Fruit fly (Drosophila melanogaster) whole organism, prepupa: ENCODE results near the gene CG15570.
A peak's percentile ranks its signal among the peaks of the same experiment; 100 is the strongest.

Experiments used
- Blimp-1 ChIP-seq: fragments of 200-800 bp; sonication (Bioruptor generic); optimal IDR thresholded peaks from 3 replicates; lab custom pipeline; 2017; ENCODE audit warnings: missing biosample characterization, missing genetic modification characterization, mild to moderate bottlenecking, moderate library complexity, missing genetic modification reagents
- CG10631 ChIP-seq: fragments of 200-800 bp; sonication (Bioruptor generic); optimal IDR thresholded peaks from 2 replicates; lab custom pipeline; 2016; ENCODE audit warnings: missing biosample characterization, missing genetic modification characterization
- CG11294 ChIP-seq: fragments of 200-800 bp; sonication (Bioruptor generic); IDR thresholded peaks from 2 replicates; pipeline ENCODE4 v1.3.6; 2022; ENCODE audit warnings: missing biosample characterization, missing genetic modification characterization
- CG11762 ChIP-seq: fragments of 200-800 bp; sonication (Bioruptor generic); optimal IDR thresholded peaks from 3 replicates; lab custom pipeline; 2016; ENCODE audit warnings: missing biosample characterization, missing genetic modification characterization; ENCODE audit not compliant: insufficient read depth
- CG11902 ChIP-seq: fragments of 200-800 bp; sonication (Bioruptor generic); optimal IDR thresholded peaks from 3 replicates; lab custom pipeline; 2016; ENCODE audit warnings: missing biosample characterization, missing genetic modification characterization
- CG15336 ChIP-seq: fragments of 200-800 bp; sonication (Bioruptor generic); IDR thresholded peaks from 2 replicates; pipeline ENCODE4 v1.3.6; 2022; ENCODE audit warnings: missing biosample characterization, missing genetic modification characterization
- CG1621 ChIP-seq: fragments of 200-800 bp; sonication (Bioruptor generic); optimal IDR thresholded peaks from 3 replicates; lab custom pipeline; 2018; ENCODE audit warnings: missing biosample characterization, mild to moderate bottlenecking, missing genetic modification characterization
- CG16779 ChIP-seq: fragments of 200-800 bp; sonication (Bioruptor generic); optimal IDR thresholded peaks from 3 replicates; lab custom pipeline; 2017; ENCODE audit warnings: missing biosample characterization, mild to moderate bottlenecking, missing genetic modification characterization
- CG3032 ChIP-seq: fragments of 200-800 bp; optimal IDR thresholded peaks from 2 replicates; lab custom pipeline; 2019; ENCODE audit warnings: missing biosample characterization, mild to moderate bottlenecking, missing genetic modification characterization, moderate library complexity
- CG31627 ChIP-seq: fragments of 200-800 bp; sonication (Bioruptor generic); optimal IDR thresholded peaks from 3 replicates; lab custom pipeline; 2016; ENCODE audit warnings: missing biosample characterization, missing genetic modification characterization
- CG32006 ChIP-seq: fragments of 200-800 bp; sonication (Bioruptor generic); optimal IDR thresholded peaks from 3 replicates; lab custom pipeline; 2017; ENCODE audit warnings: missing biosample characterization, mild to moderate bottlenecking, missing genetic modification characterization
- CG34406 ChIP-seq: fragments of 200-800 bp; sonication (Bioruptor generic); optimal IDR thresholded peaks from 3 replicates; lab custom pipeline; 2016; ENCODE audit warnings: missing biosample characterization, missing genetic modification characterization
- CG3919 ChIP-seq: fragments of 200-800 bp; sonication (Bioruptor generic); optimal IDR thresholded peaks from 3 replicates; lab custom pipeline; 2016; ENCODE audit warnings: missing biosample characterization, missing genetic modification characterization
- CG4318 ChIP-seq: fragments of 200-800 bp; sonication (Bioruptor generic); optimal IDR thresholded peaks from 3 replicates; lab custom pipeline; 2017; ENCODE audit warnings: missing biosample characterization, mild to moderate bottlenecking, missing genetic modification characterization
- CG6276 ChIP-seq: fragments of 200-800 bp; sonication (Bioruptor generic); optimal IDR thresholded peaks from 2 replicates; lab custom pipeline; 2017; ENCODE audit warnings: missing biosample characterization, mild to moderate bottlenecking, missing genetic modification characterization
- CG6792 ChIP-seq: fragments of 200-800 bp; sonication (Bioruptor generic); optimal IDR thresholded peaks from 3 replicates; lab custom pipeline; 2016; ENCODE audit warnings: missing biosample characterization, missing genetic modification characterization
- CG6808 ChIP-seq: fragments of 200-800 bp; sonication (Bioruptor generic); optimal IDR thresholded peaks from 3 replicates; lab custom pipeline; 2017; ENCODE audit warnings: missing biosample characterization, missing genetic modification characterization, mild to moderate bottlenecking, moderate library complexity, missing genetic modification reagents
- CG6854 ChIP-seq: fragments of 200-800 bp; sonication (Bioruptor generic); optimal IDR thresholded peaks from 2 replicates; lab custom pipeline; 2017; ENCODE audit warnings: missing biosample characterization, mild to moderate bottlenecking, missing genetic modification characterization
- CG7368 ChIP-seq: fragments of 200-800 bp; sonication (Bioruptor generic); optimal IDR thresholded peaks from 3 replicates; lab custom pipeline; 2016; ENCODE audit warnings: missing biosample characterization, missing genetic modification characterization
- CG8119 ChIP-seq: fragments of 200-800 bp; sonication (Bioruptor generic); IDR thresholded peaks from 3 replicates; pipeline ENCODE4 v1.3.6; 2022; ENCODE audit warnings: missing biosample characterization, missing genetic modification characterization
- CG8319 ChIP-seq: fragments of 200-800 bp; sonication (Bioruptor generic); optimal IDR thresholded peaks from 3 replicates; lab custom pipeline; 2016; ENCODE audit warnings: missing biosample characterization, missing genetic modification characterization
- CG8632 ChIP-seq: fragments of 200-800 bp; sonication (Bioruptor generic); optimal IDR thresholded peaks from 3 replicates; lab custom pipeline; 2016; ENCODE audit warnings: missing biosample characterization, missing genetic modification characterization
- CG9139 ChIP-seq: fragments of 200-800 bp; sonication (Bioruptor generic); optimal IDR thresholded peaks from 3 replicates; lab custom pipeline; 2017; ENCODE audit warnings: missing biosample characterization, mild to moderate bottlenecking, missing genetic modification characterization
- Eip75B ChIP-seq: fragments of 200-800 bp; sonication (Bioruptor generic); optimal IDR thresholded peaks from 3 replicates; lab custom pipeline; 2016; ENCODE audit warnings: missing biosample characterization, missing genetic modification characterization
- Eip78C ChIP-seq: fragments of 200-800 bp; sonication (Bioruptor generic); peaks from one replicate; lab custom pipeline; 2016; ENCODE audit warnings: missing biosample characterization, missing genetic modification characterization
- Eip93F ChIP-seq: fragments of 200-800 bp; sonication (Bioruptor generic); optimal IDR thresholded peaks from 2 replicates; lab custom pipeline; 2016; ENCODE audit warnings: missing biosample characterization, mild to moderate bottlenecking, missing genetic modification characterization
- Ets96B ChIP-seq: fragments of 200-800 bp; optimal IDR thresholded peaks from 2 replicates; lab custom pipeline; 2019; ENCODE audit warnings: missing biosample characterization, mild to moderate bottlenecking, missing genetic modification characterization, moderate library complexity
- Gug ChIP-seq: fragments of 200-800 bp; sonication (Bioruptor generic); IDR thresholded peaks from 2 replicates; pipeline ENCODE4 v1.3.6; 2022; ENCODE audit warnings: missing biosample characterization, missing genetic modification characterization
- Hr38 ChIP-seq: sonication (Bioruptor generic); optimal IDR thresholded peaks from 2 replicates; lab custom pipeline; 2016; ENCODE audit warnings: missing biosample characterization, missing genetic modification characterization
- Hr39 ChIP-seq: fragments of 200-800 bp; sonication (Bioruptor generic); optimal IDR thresholded peaks from 2 replicates; lab custom pipeline; 2016; ENCODE audit warnings: missing biosample characterization, missing genetic modification characterization
- Hr4 ChIP-seq: fragments of 200-800 bp; sonication (Bioruptor generic); optimal IDR thresholded peaks from 3 replicates; lab custom pipeline; 2016; ENCODE audit warnings: missing biosample characterization, missing genetic modification characterization
- Lpt ChIP-seq: fragments of 200-800 bp; sonication (Bioruptor generic); optimal IDR thresholded peaks from 3 replicates; lab custom pipeline; 2016; ENCODE audit warnings: missing biosample characterization, missing genetic modification characterization
- Met ChIP-seq: fragments of 200-800 bp; sonication (Bioruptor generic); optimal IDR thresholded peaks from 3 replicates; lab custom pipeline; 2016; ENCODE audit warnings: missing biosample characterization, missing genetic modification characterization
- OdsH ChIP-seq: fragments of 200-800 bp; sonication (Bioruptor generic); optimal IDR thresholded peaks from 3 replicates; lab custom pipeline; 2016; ENCODE audit warnings: missing biosample characterization, missing genetic modification characterization
- Smox ChIP-seq: fragments of 200-800 bp; sonication (Bioruptor generic); optimal IDR thresholded peaks from 3 replicates; lab custom pipeline; 2016; ENCODE audit warnings: missing biosample characterization, missing genetic modification characterization
- Sox102F ChIP-seq: fragments of 200-800 bp; sonication (Bioruptor generic); optimal IDR thresholded peaks from 2 replicates; lab custom pipeline; 2016; ENCODE audit warnings: missing biosample characterization, mild to moderate bottlenecking, missing genetic modification characterization
- Sox14 ChIP-seq: fragments of 200-800 bp; sonication (Bioruptor generic); optimal IDR thresholded peaks from 3 replicates; lab custom pipeline; 2016; ENCODE audit warnings: missing biosample characterization, missing genetic modification characterization
- achi ChIP-seq: fragments of 200-800 bp; sonication (Bioruptor generic); optimal IDR thresholded peaks from 3 replicates; lab custom pipeline; 2016; ENCODE audit warnings: missing biosample characterization, missing genetic modification characterization
- acj6 ChIP-seq: fragments of 200-800 bp; sonication (Bioruptor generic); optimal IDR thresholded peaks from 3 replicates; lab custom pipeline; 2016; ENCODE audit warnings: missing biosample characterization, missing genetic modification characterization
- cyc ChIP-seq: fragments of 200-800 bp; sonication (Bioruptor generic); optimal IDR thresholded peaks from 3 replicates; lab custom pipeline; 2016; ENCODE audit warnings: missing biosample characterization, missing genetic modification characterization
- dac ChIP-seq: fragments of 200-800 bp; sonication (Bioruptor generic); optimal IDR thresholded peaks from 2 replicates; lab custom pipeline; 2017; ENCODE audit warnings: missing biosample characterization, mild to moderate bottlenecking, missing genetic modification characterization
- eg ChIP-seq: fragments of 200-800 bp; sonication (Bioruptor generic); IDR thresholded peaks from 3 replicates; pipeline ENCODE4 v1.3.6; 2022; ENCODE audit warnings: missing biosample characterization, missing genetic modification characterization
- fd59A ChIP-seq: fragments of 200-800 bp; sonication (Bioruptor generic); optimal IDR thresholded peaks from 2 replicates; lab custom pipeline; 2017; ENCODE audit warnings: missing biosample characterization, mild to moderate bottlenecking, missing genetic modification characterization, missing genetic modification reagents
- fd85E ChIP-seq: fragments of 200-800 bp; sonication (Bioruptor generic); optimal IDR thresholded peaks from 3 replicates; lab custom pipeline; 2016; ENCODE audit warnings: missing biosample characterization, missing genetic modification characterization
- fkh ChIP-seq: fragments of 200-800 bp; sonication (Bioruptor generic); optimal IDR thresholded peaks from 3 replicates; lab custom pipeline; 2017; ENCODE audit warnings: missing biosample characterization, mild to moderate bottlenecking, missing genetic modification characterization, moderate library complexity
- net ChIP-seq: fragments of 200-800 bp; sonication (Bioruptor generic); optimal IDR thresholded peaks from 3 replicates; lab custom pipeline; 2016; ENCODE audit warnings: missing biosample characterization, missing genetic modification characterization
- pdm3 ChIP-seq: fragments of 200-800 bp; sonication (Bioruptor generic); optimal IDR thresholded peaks from 3 replicates; lab custom pipeline; 2016; ENCODE audit warnings: missing biosample characterization, missing genetic modification characterization
- salr ChIP-seq, 2 experiments: fragments of 200-800 bp; sonication (Bioruptor generic); optimal IDR thresholded peaks; 3 replicates each; lab custom pipeline; 2016 to 2018; ENCODE audit warnings: missing biosample characterization in 2 of 2, missing genetic modification characterization in 2 of 2, mild to moderate bottlenecking in 1 of 2
- spab ChIP-seq: fragments of 200-800 bp; sonication (Bioruptor generic); optimal IDR thresholded peaks from 2 replicates; lab custom pipeline; 2017; ENCODE audit warnings: missing biosample characterization, mild to moderate bottlenecking, missing genetic modification characterization, missing genetic modification reagents
- ss ChIP-seq, 2 experiments: fragments of 200-800 bp; sonication (Bioruptor generic); optimal IDR thresholded peaks; 2 replicates in 1 of 2; 3 replicates in 1 of 2; lab custom pipeline; 2017 to 2018; ENCODE audit warnings: mild to moderate bottlenecking in 2 of 2, missing biosample characterization in 2 of 2, missing genetic modification characterization in 2 of 2, moderate library complexity in 1 of 2
- svp ChIP-seq: fragments of 200-800 bp; sonication (Bioruptor generic); peaks from one replicate; lab custom pipeline; 2016; ENCODE audit warnings: missing biosample characterization, missing genetic modification characterization
- topi ChIP-seq: fragments of 200-800 bp; sonication (Bioruptor generic); optimal IDR thresholded peaks from 3 replicates; lab custom pipeline; 2016; ENCODE audit warnings: missing biosample characterization, missing genetic modification characterization
- vri ChIP-seq: fragments of 200-800 bp; sonication (Bioruptor generic); optimal IDR thresholded peaks from 3 replicates; lab custom pipeline; 2016; ENCODE audit warnings: missing biosample characterization, mild to moderate bottlenecking, missing genetic modification characterization

Gene CG15570

DNA sequence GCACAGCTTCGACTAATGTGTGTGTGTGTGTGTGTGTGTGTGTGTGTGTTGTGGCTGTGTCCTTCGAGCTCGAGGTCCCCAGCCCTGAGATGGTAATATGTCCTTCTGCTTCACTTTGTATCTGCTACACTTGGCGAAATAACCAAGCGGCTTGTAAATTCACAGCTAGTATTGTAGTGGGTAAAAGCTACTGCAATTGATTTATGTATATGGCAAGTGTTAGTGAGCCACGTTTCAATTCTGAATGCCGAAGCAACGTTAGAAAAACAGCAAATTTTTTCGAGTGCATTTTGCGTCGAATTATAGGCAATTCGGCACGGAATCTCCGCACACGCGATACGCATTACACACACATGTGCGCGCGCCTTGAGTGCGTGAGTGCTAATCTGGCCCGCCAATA, 44.7 kb downstream of the CG15570 start:
- TF ChIP-seq CG6808: peak; percentile 34
- TF ChIP-seq CG4318 (GFP tag; lab: Kevin White, UChicago): peak; percentile 46
- peak; percentile 36 for TF ChIP-seq Smox
- peak; percentile 31 to 76 for TF ChIP-seq ss (GFP tag; optimal IDR thresholded peaks at IDR 0.05; lab: Kevin White, UChicago)
- no peak for TF ChIP-seq CG6276 (GFP tag; lab: Kevin White, UChicago)
- no peak for TF ChIP-seq CG8119 (GFP tag; lab: Robert Waterston, UW)
- peak; percentile 17 for TF ChIP-seq net (GFP tag; lab: Kevin White, UChicago)
- peak; percentile 36 for TF ChIP-seq topi (GFP tag; lab: Kevin White, UChicago)
- no peak for TF ChIP-seq Blimp-1
- no peak for TF ChIP-seq CG8632
- peak; percentile 45 for TF ChIP-seq Hr4
- TF ChIP-seq Ets96B: peak; percentile 42
- TF ChIP-seq CG16779 (tag; lab: Kevin White, UChicago): no peak
- peak; percentile 34 for TF ChIP-seq OdsH (GFP tag; lab: Kevin White, UChicago)
- TF ChIP-seq Gug (GFP tag; lab: Robert Waterston, UW): 0 out of 2 replicates have a peak, but pooled peaks have one; percentile 24
- TF ChIP-seq pdm3 (GFP tag; lab: Kevin White, UChicago): peak; percentile 38
- TF ChIP-seq Eip75B (GFP tag; lab: Kevin White, UChicago): peak; percentile 22
- peak; percentile 30 for TF ChIP-seq CG10631 (GFP tag; lab: Kevin White, UChicago)
- peak; percentile 47 for TF ChIP-seq cyc
- TF ChIP-seq eg (GFP tag; lab: Robert Waterston, UW): peak; percentile 62; the same call in 2 of the 3 replicates
- TF ChIP-seq CG6792 (GFP tag; lab: Kevin White, UChicago): peak; percentile 34
- peak; percentile 39 for TF ChIP-seq CG3032 (tag; lab: Kevin White, UChicago)
- TF ChIP-seq Sox14 (GFP tag; lab: Kevin White, UChicago): peak; percentile 10
- TF ChIP-seq Hr38: no peak
- no peak for TF ChIP-seq vri (GFP tag; lab: Kevin White, UChicago)
- no peak for TF ChIP-seq CG11762 (GFP tag; lab: Kevin White, UChicago)
- peak; percentile 0 for TF ChIP-seq achi
- no peak for TF ChIP-seq CG6854 (GFP tag; lab: Kevin White, UChicago)
- peak; percentile 56 for TF ChIP-seq CG32006
- TF ChIP-seq dac (GFP tag; lab: Kevin White, UChicago): no peak
- peak; percentile 0 for TF ChIP-seq CG11902 (GFP tag; lab: Kevin White, UChicago)
- TF ChIP-seq fd85E (GFP tag; lab: Kevin White, UChicago): no peak
- peak; percentile 52 for TF ChIP-seq CG3919 (GFP tag; lab: Kevin White, UChicago)
- TF ChIP-seq CG11294 (GFP tag; lab: Robert Waterston, UW): no peak
- TF ChIP-seq CG8319: no peak
- TF ChIP-seq CG9139 (GFP tag; lab: Kevin White, UChicago): no peak
- peak; percentile 8 for TF ChIP-seq CG34406
- no peak for TF ChIP-seq CG15336
- TF ChIP-seq svp (GFP tag; lab: Kevin White, UChicago): peak; percentile 66
- TF ChIP-seq Met (GFP tag; lab: Kevin White, UChicago): peak; percentile 26
- peak; percentile 27 for TF ChIP-seq acj6 (GFP tag; lab: Kevin White, UChicago)
- TF ChIP-seq spab (GFP tag; lab: Kevin White, UChicago): peak; percentile 12
- TF ChIP-seq Sox102F (GFP tag; lab: Kevin White, UChicago): peak; percentile 20
- no peak for TF ChIP-seq Eip93F (GFP tag; lab: Kevin White, UChicago)
- peak; percentile 47 for TF ChIP-seq CG31627 (GFP tag; lab: Kevin White, UChicago)
- TF ChIP-seq Lpt (GFP tag; lab: Kevin White, UChicago): no peak
- no peak for TF ChIP-seq fd59A
- TF ChIP-seq Eip78C: peak; percentile 68
- TF ChIP-seq fkh: no peak
- TF ChIP-seq CG1621 (tag; lab: Kevin White, UChicago): peak; percentile 39
- TF ChIP-seq CG7368 (GFP tag; lab: Kevin White, UChicago): peak; percentile 39
- peak; percentile 55 for TF ChIP-seq Hr39
- TF ChIP-seq salr (GFP tag; optimal IDR thresholded peaks at IDR 0.05; lab: Kevin White, UChicago): no peak
